Fruit fly (Drosophila melanogaster) whole organism, embryonic: Measurements from ENCODE around the gene grsm.
A peak's percentile ranks its signal among the peaks of the same experiment; 100 is the strongest.

Experiments
- Aef1 ChIP-seq: fragments of 200-800 bp; sonication (Bioruptor generic); IDR thresholded peaks from 3 replicates; pipeline ENCODE4 v1.3.6; 2022; ENCODE audit warnings: missing biosample characterization, missing genetic modification characterization
- B-H2 ChIP-seq: fragments of 200-800 bp; sonication (Bioruptor generic); optimal IDR thresholded peaks from 2 replicates; lab custom pipeline; 2018; ENCODE audit warnings: missing biosample characterization, mild to moderate bottlenecking, missing genetic modification characterization
- Bdp1 ChIP-seq: fragments of 200-800 bp; sonication (Bioruptor generic); optimal IDR thresholded peaks from 3 replicates; lab custom pipeline; 2016; ENCODE audit warnings: missing biosample characterization, missing genetic modification characterization
- CG10543 ChIP-seq: fragments of 200-800 bp; sonication (Bioruptor generic); optimal IDR thresholded peaks from 3 replicates; lab custom pipeline; 2017; ENCODE audit warnings: missing biosample characterization, mild to moderate bottlenecking, missing genetic modification characterization, moderate library complexity
- CG12155 ChIP-seq: fragments of 200-800 bp; sonication (Bioruptor generic); optimal IDR thresholded peaks from 3 replicates; lab custom pipeline; 2016; ENCODE audit warnings: missing biosample characterization, missing genetic modification characterization
- CG13287 ChIP-seq: fragments of 200-800 bp; sonication (Bioruptor generic); IDR thresholded peaks from 2 replicates; pipeline ENCODE4 v1.3.6; 2022; ENCODE audit warnings: missing biosample characterization, missing genetic modification characterization; ENCODE audit not compliant: partially characterized antibody
- CG13624 ChIP-seq: fragments of 200-800 bp; sonication (Bioruptor generic); optimal IDR thresholded peaks from 2 replicates; lab custom pipeline; 2016; ENCODE audit warnings: missing biosample characterization, missing genetic modification characterization
- CG14014 ChIP-seq: fragments of 200-800 bp; sonication (Bioruptor generic); IDR thresholded peaks from 2 replicates; pipeline ENCODE4 v1.3.6; 2022; ENCODE audit warnings: missing biosample characterization, missing genetic modification characterization
- CG1602 ChIP-seq: fragments of 200-800 bp; sonication (Bioruptor generic); optimal IDR thresholded peaks from 3 replicates; lab custom pipeline; 2016; ENCODE audit warnings: missing biosample characterization, missing genetic modification characterization
- CG1647 ChIP-seq: fragments of 200-800 bp; sonication (Bioruptor generic); optimal IDR thresholded peaks from 3 replicates; lab custom pipeline; 2016; ENCODE audit warnings: missing biosample characterization, missing genetic modification characterization
- CG17361 ChIP-seq: fragments of 200-800 bp; sonication (Bioruptor generic); IDR thresholded peaks from 3 replicates; pipeline ENCODE4 v1.3.6; 2022; ENCODE audit warnings: missing biosample characterization, missing genetic modification characterization
- CG3281 ChIP-seq: fragments of 200-800 bp; sonication (Bioruptor generic); optimal IDR thresholded peaks from 3 replicates; lab custom pipeline; 2017; ENCODE audit warnings: missing biosample characterization, mild to moderate bottlenecking, missing genetic modification characterization
- CG34422 ChIP-seq: fragments of 200-800 bp; sonication (Bioruptor generic); IDR thresholded peaks from 3 replicates; pipeline ENCODE4 v1.3.6; 2022; ENCODE audit warnings: missing biosample characterization, missing genetic modification characterization
- CG3838 ChIP-seq: fragments of 200-800 bp; sonication (Bioruptor generic); optimal IDR thresholded peaks from 3 replicates; lab custom pipeline; 2016; ENCODE audit warnings: missing biosample characterization, missing genetic modification characterization
- CG4328 ChIP-seq: fragments of 200-800 bp; sonication (Bioruptor generic); optimal IDR thresholded peaks from 3 replicates; lab custom pipeline; 2017; ENCODE audit warnings: missing biosample characterization, missing genetic modification reagents, missing genetic modification characterization
- CG4424 ChIP-seq: fragments of 200-800 bp; sonication (Bioruptor generic); optimal IDR thresholded peaks from 3 replicates; lab custom pipeline; 2016; ENCODE audit warnings: missing biosample characterization, missing genetic modification characterization
- CG7372 ChIP-seq: fragments of 200-800 bp; sonication (Bioruptor generic); IDR thresholded peaks from 2 replicates; pipeline ENCODE4 v1.3.6; 2022; ENCODE audit warnings: missing biosample characterization, missing genetic modification characterization
- CG8478 ChIP-seq: fragments of >200 bp; optimal IDR thresholded peaks from 2 replicates; lab custom pipeline; 2018
- CG9932 ChIP-seq: fragments of 200-800 bp; sonication (Bioruptor generic); IDR thresholded peaks from 2 replicates; pipeline ENCODE4 v1.3.6; 2022; ENCODE audit warnings: missing biosample characterization, missing genetic modification characterization
- D ChIP-seq, 2 experiments: fragments of 200-800 bp in 1 of 2; fragments of >200 bp in 1 of 2; sonication (Bioruptor generic) in 1 of 2; optimal IDR thresholded peaks; 2 replicates in 1 of 2; 3 replicates in 1 of 2; lab custom pipeline; 2017; ENCODE audit warnings: mild to moderate bottlenecking in 1 of 2, missing biosample characterization in 1 of 2, missing genetic modification characterization in 1 of 2, missing genetic modification reagents in 1 of 2
- Dip3 ChIP-seq: fragments of 200-800 bp; sonication (Bioruptor generic); optimal IDR thresholded peaks from 3 replicates; lab custom pipeline; 2016; ENCODE audit warnings: missing biosample characterization, missing genetic modification characterization
- Med ChIP-seq: fragments of 200-800 bp; sonication (Bioruptor generic); peaks from one replicate; lab custom pipeline; 2016; ENCODE audit warnings: missing biosample characterization, missing genetic modification characterization, mild to moderate bottlenecking, inconsistent platforms, moderate library complexity
- NC2α ChIP-seq: fragments of 200-800 bp; sonication (Bioruptor generic); optimal IDR thresholded peaks from 2 replicates; lab custom pipeline; 2016; ENCODE audit warnings: missing biosample characterization, missing genetic modification characterization
- Pdp1 ChIP-seq, 2 experiments: fragments of 200-800 bp; sonication (Bioruptor generic); optimal IDR thresholded peaks; 3 replicates each; lab custom pipeline; 2016; ENCODE audit warnings: missing biosample characterization in 2 of 2, missing genetic modification characterization in 2 of 2, mild to moderate bottlenecking in 1 of 2, moderate library complexity in 1 of 2
- amos ChIP-seq: fragments of 200-800 bp; sonication (Bioruptor generic); IDR thresholded peaks from 2 replicates; pipeline ENCODE4 v1.3.6; 2022; ENCODE audit warnings: missing biosample characterization, missing genetic modification characterization; ENCODE audit not compliant: partially characterized antibody
- bbx ChIP-seq: fragments of 200-800 bp; sonication (Bioruptor generic); IDR thresholded peaks from 2 replicates; pipeline ENCODE4 v1.3.6; 2022; ENCODE audit warnings: missing biosample characterization, missing genetic modification characterization; ENCODE audit not compliant: partially characterized antibody
- corto ChIP-seq: fragments of 200-800 bp; sonication (Bioruptor generic); optimal IDR thresholded peaks from 2 replicates; lab custom pipeline; 2016; ENCODE audit warnings: missing biosample characterization, mild to moderate bottlenecking, missing genetic modification characterization, moderate library complexity
- ems ChIP-seq: fragments of 200-800 bp; sonication (Bioruptor generic); optimal IDR thresholded peaks from 3 replicates; lab custom pipeline; 2016; ENCODE audit warnings: missing biosample characterization, missing genetic modification characterization
- exex ChIP-seq: fragments of 200-800 bp; sonication (Bioruptor generic); optimal IDR thresholded peaks from 4 replicates; lab custom pipeline; 2018; ENCODE audit warnings: missing biosample characterization, mild to moderate bottlenecking, missing genetic modification characterization, moderate library complexity
- gem ChIP-seq: fragments of 200-800 bp; sonication (Bioruptor generic); optimal IDR thresholded peaks from 2 replicates; lab custom pipeline; 2019; ENCODE audit warnings: missing biosample characterization, mild to moderate bottlenecking, missing genetic modification characterization, moderate library complexity
- grau ChIP-seq: fragments of 200-800 bp; optimal IDR thresholded peaks from 3 replicates; lab custom pipeline; 2019; ENCODE audit warnings: missing biosample characterization, mild to moderate bottlenecking, missing genetic modification characterization, moderate library complexity
- kay ChIP-seq: fragments of 200-800 bp; sonication (Bioruptor generic); optimal IDR thresholded peaks from 2 replicates; lab custom pipeline; 2016; ENCODE audit warnings: missing biosample characterization, missing genetic modification characterization
- kni ChIP-seq: fragments of 200-800 bp; sonication (Bioruptor generic); optimal IDR thresholded peaks from 3 replicates; lab custom pipeline; 2017; ENCODE audit warnings: mild to moderate bottlenecking, missing biosample characterization, missing genetic modification reagents, missing genetic modification characterization
- lilli ChIP-seq: fragments of 200-800 bp; sonication (Bioruptor generic); optimal IDR thresholded peaks from 3 replicates; lab custom pipeline; 2016; ENCODE audit warnings: missing biosample characterization, missing genetic modification characterization
- lov ChIP-seq, 2 experiments: fragments of 200-800 bp in 1 of 2; fragments of >200 bp in 1 of 2; sonication (Bioruptor generic) in 1 of 2; IDR thresholded peaks in 1 of 2; optimal IDR thresholded peaks in 1 of 2; 2 replicates in 1 of 2; 3 replicates in 1 of 2; pipeline versions ENCODE4 v1.3.6 to Lab custom; 2017 to 2022; ENCODE audit warnings: missing biosample characterization in 1 of 2, missing genetic modification characterization in 1 of 2
- mirr ChIP-seq: fragments of 200-800 bp; sonication (Bioruptor generic); optimal IDR thresholded peaks from 3 replicates; lab custom pipeline; 2018; ENCODE audit warnings: missing biosample characterization, mild to moderate bottlenecking, missing genetic modification characterization
- otp ChIP-seq: fragments of 200-800 bp; sonication (Bioruptor generic); IDR thresholded peaks from 3 replicates; pipeline ENCODE4, ENCODE4 v1.3.6; 2022; ENCODE audit warnings: missing biosample characterization, missing genetic modification characterization
- peb ChIP-seq: fragments of 200-800 bp; sonication (Bioruptor generic); IDR thresholded peaks from 2 replicates; pipeline ENCODE4 v1.3.6; 2022; ENCODE audit warnings: missing biosample characterization, missing genetic modification characterization
- phol ChIP-seq: fragments of 200-800 bp; sonication (Bioruptor generic); optimal IDR thresholded peaks from 3 replicates; lab custom pipeline; 2018; ENCODE audit warnings: missing biosample characterization, mild to moderate bottlenecking, missing genetic modification characterization, moderate library complexity
- rib ChIP-seq: fragments of 200-800 bp; sonication (Bioruptor generic); IDR thresholded peaks from 2 replicates; pipeline ENCODE4 v1.3.6; 2022; ENCODE audit warnings: missing biosample characterization, missing genetic modification characterization
- row ChIP-seq: fragments of 200-800 bp; sonication (Bioruptor generic); IDR thresholded peaks from 3 replicates; pipeline ENCODE4 v1.3.6; 2022; ENCODE audit warnings: missing biosample characterization, missing genetic modification characterization
- sd ChIP-seq: fragments of 200-800 bp; sonication (Bioruptor generic); optimal IDR thresholded peaks from 3 replicates; lab custom pipeline; 2018; ENCODE audit warnings: missing biosample characterization, mild to moderate bottlenecking, missing genetic modification characterization, moderate library complexity
- slbo ChIP-seq: fragments of 200-800 bp; sonication (Bioruptor generic); IDR thresholded peaks from 2 replicates; pipeline ENCODE4 v1.3.6; 2022; ENCODE audit warnings: missing biosample characterization, missing genetic modification characterization
- so ChIP-seq: fragments of 200-800 bp; sonication (Bioruptor generic); IDR thresholded peaks from 3 replicates; pipeline ENCODE4 v1.3.6; 2022; ENCODE audit warnings: missing biosample characterization, missing genetic modification characterization
- tin ChIP-seq: fragments of 200-800 bp; sonication (Bioruptor generic); optimal IDR thresholded peaks from 3 replicates; lab custom pipeline; 2016; ENCODE audit warnings: missing biosample characterization, missing genetic modification characterization
- tup ChIP-seq: fragments of 200-800 bp; sonication (Bioruptor generic); optimal IDR thresholded peaks from 2 replicates; lab custom pipeline; 2016; ENCODE audit warnings: missing biosample characterization, mild to moderate bottlenecking, missing genetic modification characterization, moderate library complexity
- vfl ChIP-seq: fragments of 200-800 bp; sonication (Bioruptor generic); optimal IDR thresholded peaks from 2 replicates; lab custom pipeline; 2016; ENCODE audit warnings: missing biosample characterization, missing genetic modification characterization
- vvl ChIP-seq: fragments of 200-800 bp; sonication (Bioruptor generic); IDR thresholded peaks from 2 replicates; pipeline ENCODE4 v1.3.6; 2022; ENCODE audit warnings: missing biosample characterization, missing genetic modification characterization
- zen ChIP-seq: fragments of 200-800 bp; sonication (Bioruptor generic); optimal IDR thresholded peaks from 3 replicates; lab custom pipeline; 2018; ENCODE audit warnings: missing biosample characterization, mild to moderate bottlenecking, missing genetic modification characterization, moderate library complexity

grsm gene

dm6 chr3R:12982982-12983633 lies 15.6 kb upstream of the grsm start (continued):
- TF ChIP-seq sd (tag; lab: Kevin White, UChicago) (peak; percentile 51), CG17361 (GFP tag; lab: Robert Waterston, UW) (no peak), slbo (GFP tag; lab: Robert Waterston, UW) (peak; percentile 60), grau (tag; lab: Kevin White, UChicago) (peak; percentile 96), CG4424 (GFP tag; lab: Kevin White, UChicago) (no peak), kni (peak; percentile 4), CG3838 (GFP tag; lab: Kevin White, UChicago) (no peak), ems (GFP tag; lab: Kevin White, UChicago) (no peak), corto (GFP tag; lab: Kevin White, UChicago) (no peak), NC2α (GFP tag; lab: Kevin White, UChicago) (no peak), Bdp1 (no peak), Aef1 (GFP tag; lab: Robert Waterston, UW) (no peak), otp (GFP tag; lab: Robert Waterston, UW) (0 out of 3 replicates have a peak, but pooled peaks have one; percentile 16), tin (GFP tag; lab: Kevin White, UChicago) (no peak), vfl (GFP tag; lab: Kevin White, UChicago) (no peak), gem (peak; percentile 30), lilli (GFP tag; lab: Kevin White, UChicago) (peak; percentile 10), mirr (GFP tag; lab: Kevin White, UChicago) (peak; percentile 12), Pdp1 (GFP tag; optimal IDR thresholded peaks at IDR 0.05; lab: Kevin White, UChicago) (peak in 1 of 2 experiments; percentile 85), exex (tag; lab: Kevin White, UChicago) (peak; percentile 37), D (optimal IDR thresholded peaks at IDR 0.05; lab: Kevin White, UChicago) (no peak), D (GFP tag; optimal IDR thresholded peaks at IDR 0.05; lab: Kevin White, UChicago) (no peak), peb (GFP tag; lab: Robert Waterston, UW) (no peak), CG12155 (no peak), CG7372 (no peak), CG1602 (GFP tag; lab: Kevin White, UChicago) (no peak), amos (GFP tag; lab: Robert Waterston, UW) (peak; percentile 8; the same call in 1 of the 2 replicates), Med (GFP tag; lab: Kevin White, UChicago) (no peak), B-H2 (GFP tag; lab: Kevin White, UChicago) (no peak), CG34422 (GFP tag; lab: Robert Waterston, UW) (peak; percentile 27; the same call in 1 of the 3 replicates), CG4328 (GFP tag; lab: Kevin White, UChicago) (no peak), so (no peak), row (GFP tag; lab: Robert Waterston, UW) (peak; percentile 55; the same call in 2 of the 3 replicates), phol (tag; lab: Kevin White, UChicago) (no peak), kay (GFP tag; lab: Kevin White, UChicago) (no peak), Dip3 (GFP tag; lab: Kevin White, UChicago) (no peak), rib (GFP tag; lab: Robert Waterston, UW) (no peak), CG3281 (GFP tag; lab: Kevin White, UChicago) (peak; percentile 22), CG13624 (peak; percentile 39), CG13287 (GFP tag; lab: Robert Waterston, UW) (peak; percentile 5; the same call in 1 of the 2 replicates), CG1647 (GFP tag; lab: Kevin White, UChicago) (no peak), CG14014 (GFP tag; lab: Robert Waterston, UW) (0 out of 2 replicates have a peak, but pooled peaks have one; percentile 20), CG10543 (GFP tag; lab: Kevin White, UChicago) (peak; percentile 29), bbx (GFP tag; lab: Robert Waterston, UW) (peak; percentile 42; the same call in 1 of the 2 replicates), vvl (GFP tag; lab: Robert Waterston, UW) (no peak), CG9932 (peak; percentile 51; the same call in 1 of the 2 replicates), zen (tag; lab: Kevin White, UChicago) (no peak), CG8478 (lab: Kevin White, UChicago) (no peak), lov (optimal IDR thresholded peaks at IDR 0.05; lab: Kevin White, UChicago) (no peak), lov (GFP tag; IDR thresholded peaks at IDR 0.05; lab: Robert Waterston, UW) (no peak), tup (GFP tag; lab: Kevin White, UChicago) (no peak)
